Fruit fly (Drosophila melanogaster): ENCODE results near the gene Non2.

The Non2 gene

dm6 chr3L:2766269-2767088 is at the start of gene Non2, which contains the start of gene Mrtf (continued):
- TF ChIP-seq Ets21C (GFP tag; optimal IDR thresholded peaks at IDR 0.05) (peak; percentile 57), achi (GFP tag; optimal IDR thresholded peaks at IDR 0.05) (peak; percentile 48), CG8632 (GFP tag; optimal IDR thresholded peaks at IDR 0.05) (peak; percentile 3), svp (GFP tag) (peak; percentile 85), fd59A (GFP tag; optimal IDR thresholded peaks at IDR 0.05) (peak; percentile 19), CG34406 (GFP tag; optimal IDR thresholded peaks at IDR 0.05) (peak; percentile 42), fd85E (GFP tag; optimal IDR thresholded peaks at IDR 0.05) (no peak), acj6 (GFP tag; optimal IDR thresholded peaks at IDR 0.05) (peak; percentile 66), eg (GFP tag; IDR thresholded peaks at IDR 0.05) (peak; percentile 56), Ets96B (tag; optimal IDR thresholded peaks at IDR 0.05) (peak; percentile 28), Eip75B (GFP tag; optimal IDR thresholded peaks at IDR 0.05) (peak; percentile 57)

- TF ChIP-seq Smox (GFP tag; optimal IDR thresholded peaks at IDR 0.05), result no peak
- no peak for TF ChIP-seq topi (GFP tag; optimal IDR thresholded peaks at IDR 0.05)
- TF ChIP-seq net (GFP tag; optimal IDR thresholded peaks at IDR 0.05), result peak; percentile 15
- TF ChIP-seq CG6163 (GFP tag; IDR thresholded peaks at IDR 0.05), result peak; percentile 16; the same call in 1 of the 3 replicates
- TF ChIP-seq eg (GFP tag; IDR thresholded peaks at IDR 0.05), result peak; percentile 77
- no peak for TF ChIP-seq Eip93F (GFP tag; optimal IDR thresholded peaks at IDR 0.05)
- no peak for TF ChIP-seq cyc (GFP tag; optimal IDR thresholded peaks at IDR 0.05)
- TF ChIP-seq Gug (GFP tag; IDR thresholded peaks at IDR 0.05), result peak; percentile 48; the same call in 1 of the 2 replicates
- no peak for TF ChIP-seq fkh (GFP tag; optimal IDR thresholded peaks at IDR 0.05)
- TF ChIP-seq Blimp-1 (GFP tag; optimal IDR thresholded peaks at IDR 0.05), result no peak
- TF ChIP-seq CG15336 (GFP tag; IDR thresholded peaks at IDR 0.05), result peak; percentile 59; the same call in 1 of the 2 replicates
- 0 out of 2 replicates have a peak, but pooled peaks have one; percentile 25 for TF ChIP-seq CG11294 (GFP tag; IDR thresholded peaks at IDR 0.05)
- no peak for TF ChIP-seq dac (GFP tag; optimal IDR thresholded peaks at IDR 0.05)
- peak; percentile 69; the same call in 2 of the 3 replicates for TF ChIP-seq CG8119 (GFP tag; IDR thresholded peaks at IDR 0.05)
Measured at dm6 chr3L:2727023-2727422, 39.8 kb upstream of the Non2 start.

- TF ChIP-seq Gug (GFP tag; IDR thresholded peaks at IDR 0.05) (peak; percentile 40; the same call in 1 of the 2 replicates), CG9139 (GFP tag; optimal IDR thresholded peaks at IDR 0.05) (no peak), CG32006 (GFP tag; optimal IDR thresholded peaks at IDR 0.05) (peak; percentile 29), eg (GFP tag; IDR thresholded peaks at IDR 0.05) (peak; percentile 65), Hr38 (GFP tag; optimal IDR thresholded peaks at IDR 0.05) (no peak), dsx (GFP tag; optimal IDR thresholded peaks at IDR 0.05; ENCODE audit: poor library complexity, severe bottlenecking) (no peak), Eip78C (GFP tag) (peak; percentile 53), Met (GFP tag; optimal IDR thresholded peaks at IDR 0.05) (no peak), CG6163 (GFP tag; IDR thresholded peaks at IDR 0.05) (0 out of 3 replicates have a peak, but pooled peaks have one; percentile 25), Ets21C (GFP tag; optimal IDR thresholded peaks at IDR 0.05) (no peak), CG8119 (GFP tag; IDR thresholded peaks at IDR 0.05) (peak; percentile 47; the same call in 1 of the 3 replicates), CG15336 (GFP tag; IDR thresholded peaks at IDR 0.05) (peak; percentile 58; the same call in 1 of the 2 replicates), Hr4 (GFP tag; optimal IDR thresholded peaks at IDR 0.05) (peak; percentile 35), CG6276 (GFP tag; optimal IDR thresholded peaks at IDR 0.05) (peak; percentile 42), net (GFP tag; optimal IDR thresholded peaks at IDR 0.05) (no peak), Lpt (GFP tag; optimal IDR thresholded peaks at IDR 0.05) (no peak), CG10631 (GFP tag; optimal IDR thresholded peaks at IDR 0.05) (no peak), Eip93F (GFP tag; optimal IDR thresholded peaks at IDR 0.05) (no peak), CG8319 (GFP tag; optimal IDR thresholded peaks at IDR 0.05) (no peak), CG8632 (GFP tag; optimal IDR thresholded peaks at IDR 0.05) (no peak), Sox102F (GFP tag; optimal IDR thresholded peaks at IDR 0.05) (no peak), fd85E (GFP tag; optimal IDR thresholded peaks at IDR 0.05) (no peak), spab (GFP tag; optimal IDR thresholded peaks at IDR 0.05) (no peak)
Measured at dm6 chr3L:2730911-2731310, 35.9 kb upstream of the Non2 start.
